Comparison of ENCODE assay signal across 2 worm cellular contexts in the genomic region with DNA sequence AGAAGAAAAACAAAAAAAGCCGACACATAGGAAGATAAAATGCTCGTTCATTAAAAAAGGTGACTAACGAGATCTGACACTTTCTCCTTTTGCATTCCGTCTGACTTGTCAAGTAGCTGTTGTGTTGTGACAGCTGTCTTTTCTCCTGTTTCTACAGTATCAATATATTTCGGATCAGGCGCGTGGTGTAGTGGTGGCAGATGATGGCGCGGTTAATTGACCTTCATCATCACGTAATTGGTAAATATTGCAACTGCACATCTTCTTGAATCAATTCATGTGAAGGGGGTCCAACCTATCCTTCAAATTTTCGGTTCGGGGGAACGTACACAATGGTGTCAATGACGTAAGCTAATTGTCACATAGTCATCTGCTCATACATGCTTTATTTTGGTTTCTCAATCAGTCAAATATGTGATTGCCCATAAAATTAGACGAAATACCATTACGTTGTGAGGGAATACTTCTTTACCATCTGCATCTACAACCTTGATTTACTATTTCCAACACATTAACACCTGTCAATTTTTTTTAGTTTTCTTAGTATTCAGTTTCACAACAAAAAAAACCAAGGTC.
A peak's percentile ranks its signal among the peaks of the same experiment; 100 is the strongest.
TF ChIP-seq lines count a peak whose summit lies in the region.

No protein-coding gene starts in this region.

TF ChIP-seq in whole organism, L1 larva, 84 proteins besides CTCF, POLR2A, EP300 and RAD21:
- no peak for TF ChIP-seq nhr-90 (tag; optimal IDR thresholded peaks at IDR 0.05; lab: Kevin White, UChicago; ENCODE audit: poor library complexity)
- peak; percentile 92 for TF ChIP-seq vab-15 (tag; optimal IDR thresholded peaks at IDR 0.05; lab: Kevin White, UChicago)
- no peak for TF ChIP-seq ztf-4 (tag; optimal IDR thresholded peaks at IDR 0.05; lab: Kevin White, UChicago)
- peak; percentile 45 for TF ChIP-seq blmp-1 (tag; optimal IDR thresholded peaks at IDR 0.05; lab: Kevin White, UChicago)

TF ChIP-seq in whole organism, mixed stage, embryonic, 35 proteins besides CTCF, POLR2A, EP300 and RAD21:
- peak; percentile 57 for TF ChIP-seq nhr-2 (tag; optimal IDR thresholded peaks at IDR 0.05; lab: Kevin White, UChicago)
- TF ChIP-seq ceh-43 (GFP tag; optimal IDR thresholded peaks at IDR 0.05; lab: Kevin White, UChicago), result no peak
- no peak for TF ChIP-seq ces-1 (GFP tag; optimal IDR thresholded peaks at IDR 0.05; lab: Kevin White, UChicago)

Comparison
In these comparisons a context has a peak if more than half of its experiments do, and no peak if none do; other contexts are left out.
1. Of the 14 proteins assayed by ChIP-seq in both whole organism, L1 larva and whole organism, mixed stage, embryonic: peak only in whole organism, L1 larva: blmp-1; only in whole organism, mixed stage, embryonic: none; in both: none; in neither: 13.